Worm (Caenorhabditis elegans): ENCODE data around the gene hmgs-1.

Gene hmgs-1

ce11 chrV:5699835-5700441 lies 15.5 kb upstream of the hmgs-1 start, which contains the start of gene clec-1:
TSS of gene clec-1 (plus strand) at chrV:5700154.
- TF ChIP-seq W03F9.2 (tag; optimal IDR thresholded peaks at IDR 0.05) (no peak), him-1 (tag; optimal IDR thresholded peaks at IDR 0.05) (no peak), dao-5 (tag; optimal IDR thresholded peaks at IDR 0.05) (no peak)

- TF ChIP-seq W03F9.2 (tag; optimal IDR thresholded peaks at IDR 0.05) (no peak), dao-5 (tag; optimal IDR thresholded peaks at IDR 0.05) (no peak), him-1 (tag; optimal IDR thresholded peaks at IDR 0.05) (no peak)
Measured at ce11 chrV:5697581-5697980, 13.2 kb upstream of the hmgs-1 start.

- TF ChIP-seq W03F9.2 (tag; optimal IDR thresholded peaks at IDR 0.05) (no peak), him-1 (tag; optimal IDR thresholded peaks at IDR 0.05) (no peak), dao-5 (tag; optimal IDR thresholded peaks at IDR 0.05) (no peak)
Measured at ce11 chrV:5696177-5696576, 11.8 kb upstream of the hmgs-1 start.

ce11 chrV:5695635-5696034 lies 11.2 kb upstream of the hmgs-1 start:
- TF ChIP-seq dao-5 (tag; optimal IDR thresholded peaks at IDR 0.05) (no peak), him-1 (tag; optimal IDR thresholded peaks at IDR 0.05) (no peak), W03F9.2 (tag; optimal IDR thresholded peaks at IDR 0.05) (no peak)

ce11 chrV:5693595-5693994 lies 9.2 kb upstream of the hmgs-1 start:
- TF ChIP-seq W03F9.2 (tag; optimal IDR thresholded peaks at IDR 0.05), result no peak
- TF ChIP-seq dao-5 (tag; optimal IDR thresholded peaks at IDR 0.05), result no peak
- no peak for TF ChIP-seq him-1 (tag; optimal IDR thresholded peaks at IDR 0.05)

- TF ChIP-seq him-1 (tag; optimal IDR thresholded peaks at IDR 0.05) (no peak), dao-5 (tag; optimal IDR thresholded peaks at IDR 0.05) (no peak), W03F9.2 (tag; optimal IDR thresholded peaks at IDR 0.05) (no peak)
Measured at ce11 chrV:5691665-5692407, 7.4 kb upstream of the hmgs-1 start, which contains the start of gene F25B4.8. TSS of gene F25B4.8 (minus strand) at chrV:5691715.

- TF ChIP-seq him-1 (tag; optimal IDR thresholded peaks at IDR 0.05) (no peak), dao-5 (tag; optimal IDR thresholded peaks at IDR 0.05) (no peak), W03F9.2 (tag; optimal IDR thresholded peaks at IDR 0.05) (no peak)
Measured at ce11 chrV:5687115-5687979, 3.0 kb upstream of the hmgs-1 start, which contains the start of gene F25B4.7. TSS of gene F25B4.7 (minus strand) at chrV:5687226.

- TF ChIP-seq dao-5 (tag; optimal IDR thresholded peaks at IDR 0.05), result no peak
- TF ChIP-seq W03F9.2 (tag; optimal IDR thresholded peaks at IDR 0.05), result no peak
Measured at ce11 chrV:5682530-5682929, 1.9 kb downstream of the hmgs-1 start, which contains the start of gene prp-39. TSS of gene prp-39 (minus strand) at chrV:5682630.

- TF ChIP-seq him-1 (tag; optimal IDR thresholded peaks at IDR 0.05) (no peak), W03F9.2 (tag; optimal IDR thresholded peaks at IDR 0.05) (no peak), dao-5 (tag; optimal IDR thresholded peaks at IDR 0.05) (no peak)
Measured at ce11 chrV:5677947-5678346, 6.4 kb downstream of the hmgs-1 start.

ce11 chrV:5676011-5676410 lies 8.4 kb downstream of the hmgs-1 start, which contains the start of gene pqn-13:
TSS of gene pqn-13 (minus strand) at chrV:5676111.
- no peak for TF ChIP-seq dao-5 (tag; optimal IDR thresholded peaks at IDR 0.05)
- no peak for TF ChIP-seq W03F9.2 (tag; optimal IDR thresholded peaks at IDR 0.05)
- TF ChIP-seq him-1 (tag; optimal IDR thresholded peaks at IDR 0.05), result no peak

- TF ChIP-seq W03F9.2 (tag; optimal IDR thresholded peaks at IDR 0.05), result no peak
- TF ChIP-seq dao-5 (tag; optimal IDR thresholded peaks at IDR 0.05), result no peak
- TF ChIP-seq him-1 (tag; optimal IDR thresholded peaks at IDR 0.05), result no peak
Measured at ce11 chrV:5672270-5672669, 12.1 kb downstream of the hmgs-1 start.

- TF ChIP-seq W03F9.2 (tag; optimal IDR thresholded peaks at IDR 0.05), result no peak
- TF ChIP-seq dao-5 (tag; optimal IDR thresholded peaks at IDR 0.05), result no peak
- no peak for TF ChIP-seq him-1 (tag; optimal IDR thresholded peaks at IDR 0.05)
Measured at ce11 chrV:5668968-5669367, 15.4 kb downstream of the hmgs-1 start.

- TF ChIP-seq dao-5 (tag; optimal IDR thresholded peaks at IDR 0.05) (no peak), W03F9.2 (tag; optimal IDR thresholded peaks at IDR 0.05) (peak; percentile 18)
Measured at ce11 chrV:5667337-5667736, 17.1 kb downstream of the hmgs-1 start.
